Worm (Caenorhabditis elegans) whole organism, mixed stage, embryonic: ENCODE data around the gene ykt-6.

Experiments used
- M03D4.4 ChIP-seq: sonication (generic microtip); optimal IDR thresholded peaks from 2 replicates; lab custom pipeline; 2017; ENCODE audit warnings: mild to moderate bottlenecking, missing genetic modification characterization, missing compliant biosample characterization
- bed-3 ChIP-seq: fragments of 200-800 bp; sonication (Bioruptor generic); optimal IDR thresholded peaks from 3 replicates; lab custom pipeline; 2018; ENCODE audit warnings: mild to moderate bottlenecking, missing genetic modification characterization, moderate library complexity, missing compliant biosample characterization
- blmp-1 ChIP-seq: fragments of 150-350 bp; optimal IDR thresholded peaks from 2 replicates; lab custom pipeline; 2014; ENCODE audit warnings: missing biosample characterization, missing genetic modification characterization
- ceh-39 ChIP-seq: fragments of 150-350 bp; optimal IDR thresholded peaks from 2 replicates; lab custom pipeline; 2014; ENCODE audit warnings: missing biosample characterization, missing genetic modification characterization
- ceh-43 ChIP-seq: fragments of 200-800 bp; sonication (Bioruptor generic); optimal IDR thresholded peaks from 2 replicates; lab custom pipeline; 2018; ENCODE audit warnings: mild to moderate bottlenecking, missing genetic modification characterization, moderate library complexity, missing compliant biosample characterization
- cnd-1 ChIP-seq: fragments of 200-800 bp; sonication (Bioruptor generic); optimal IDR thresholded peaks from 2 replicates; lab custom pipeline; 2018; ENCODE audit warnings: mild to moderate bottlenecking, missing genetic modification characterization, missing compliant biosample characterization
- drap-1 ChIP-seq: fragments of 200-800 bp; sonication (Bioruptor generic); optimal IDR thresholded peaks from 3 replicates; lab custom pipeline; 2018; ENCODE audit warnings: mild to moderate bottlenecking, missing genetic modification characterization, missing compliant biosample characterization
- elt-1 ChIP-seq: sonication (generic microtip); optimal IDR thresholded peaks from 2 replicates; lab custom pipeline; 2017; ENCODE audit warnings: missing genetic modification characterization, mild to moderate bottlenecking, missing compliant biosample characterization, antibody characterized with exemption, moderate library complexity, borderline replicate concordance; ENCODE audit not compliant: insufficient read depth
- elt-3 ChIP-seq: fragments of 150-350 bp; optimal IDR thresholded peaks from 2 replicates; lab custom pipeline; 2014; ENCODE audit warnings: missing biosample characterization, missing genetic modification characterization
- ham-2 ChIP-seq: fragments of 200-800 bp; sonication (Bioruptor generic); optimal IDR thresholded peaks from 2 replicates; lab custom pipeline; 2018; ENCODE audit warnings: mild to moderate bottlenecking, missing genetic modification characterization, missing compliant biosample characterization
- lin-13 ChIP-seq: fragments of 150-350 bp; optimal IDR thresholded peaks from 2 replicates; lab custom pipeline; 2014; ENCODE audit warnings: missing biosample characterization, missing genetic modification characterization
- lin-32 ChIP-seq: fragments of 200-800 bp; sonication (Bioruptor generic); optimal IDR thresholded peaks from 2 replicates; lab custom pipeline; 2018; ENCODE audit warnings: mild to moderate bottlenecking, missing genetic modification characterization, missing compliant biosample characterization
- lsy-2 ChIP-seq: fragments of 150-350 bp; optimal IDR thresholded peaks from 2 replicates; lab custom pipeline; 2014; ENCODE audit warnings: missing biosample characterization, missing genetic modification characterization
- mab-5 ChIP-seq: fragments of 150-350 bp; optimal IDR thresholded peaks from 2 replicates; lab custom pipeline; 2014; ENCODE audit warnings: missing biosample characterization, missing genetic modification characterization
- nhr-12 ChIP-seq: fragments of 150-350 bp; optimal IDR thresholded peaks from 2 replicates; lab custom pipeline; 2014; ENCODE audit warnings: missing biosample characterization, missing genetic modification characterization
- nhr-2 ChIP-seq: fragments of 150-350 bp; optimal IDR thresholded peaks from 2 replicates; lab custom pipeline; 2014; ENCODE audit warnings: missing biosample characterization, missing genetic modification characterization
- nhr-237 ChIP-seq: fragments of 150-350 bp; optimal IDR thresholded peaks from 2 replicates; lab custom pipeline; 2014; ENCODE audit warnings: missing biosample characterization, missing genetic modification characterization
- nhr-28 ChIP-seq: fragments of 150-350 bp; optimal IDR thresholded peaks from 2 replicates; lab custom pipeline; 2014; ENCODE audit warnings: missing biosample characterization, missing genetic modification characterization
- nhr-76 ChIP-seq: sonication (generic microtip); optimal IDR thresholded peaks from 2 replicates; lab custom pipeline; 2017; ENCODE audit warnings: missing biosample characterization, missing genetic modification characterization
- pha-4 ChIP-seq: fragments of 150-350 bp; optimal IDR thresholded peaks from 2 replicates; lab custom pipeline; 2018; ENCODE audit warnings: missing biosample characterization, missing genetic modification reagents, missing genetic modification characterization
- snpc-4 ChIP-seq: fragments of 150-350 bp; optimal IDR thresholded peaks from 2 replicates; lab custom pipeline; 2014; ENCODE audit warnings: missing biosample characterization, missing genetic modification characterization
- sptf-1 ChIP-seq: sonication (generic microtip); optimal IDR thresholded peaks from 2 replicates; lab custom pipeline; 2017; ENCODE audit warnings: mild to moderate bottlenecking, missing genetic modification characterization, moderate library complexity, missing compliant biosample characterization
- tbx-8 ChIP-seq: fragments of 200-800 bp; sonication (Bioruptor generic); optimal IDR thresholded peaks from 2 replicates; lab custom pipeline; 2018; ENCODE audit warnings: mild to moderate bottlenecking, missing genetic modification characterization, moderate library complexity, missing compliant biosample characterization
- unc-39 ChIP-seq: fragments of 150-350 bp; optimal IDR thresholded peaks from 2 replicates; lab custom pipeline; 2014; ENCODE audit warnings: missing biosample characterization, missing genetic modification characterization
- unc-62 ChIP-seq: fragments of 150-350 bp; optimal IDR thresholded peaks from 2 replicates; lab custom pipeline; 2014; ENCODE audit warnings: missing biosample characterization, missing genetic modification reagents, missing genetic modification characterization
- zip-8 ChIP-seq: fragments of 150-350 bp; optimal IDR thresholded peaks from 2 replicates; lab custom pipeline; 2014; ENCODE audit warnings: missing biosample characterization, missing genetic modification characterization
- ztf-11 ChIP-seq: fragments of 150-350 bp; optimal IDR thresholded peaks from 2 replicates; lab custom pipeline; 2014; ENCODE audit warnings: missing biosample characterization, missing genetic modification characterization

The ykt-6 gene

ce11 chrIII:7299466-7299865, 12.1 kb upstream of the ykt-6 start, which contains the start of the genes B0361.14 and B0361.9:
B0361.14 (minus strand) TSS chrIII:7299531.
B0361.9 (minus strand) TSS chrIII:7299631.
- TF ChIP-seq M03D4.4 (tag; lab: Kevin White, UChicago): no peak
- no peak for TF ChIP-seq lin-13 (tag; lab: Kevin White, UChicago)
- TF ChIP-seq nhr-76 (tag; lab: Kevin White, UChicago): no peak
- no peak for TF ChIP-seq mab-5
- no peak for TF ChIP-seq nhr-28 (tag; lab: Kevin White, UChicago)
- no peak for TF ChIP-seq unc-62 (GFP tag; lab: Kevin White, UChicago)
- TF ChIP-seq snpc-4 (tag; lab: Kevin White, UChicago): no peak
- no peak for TF ChIP-seq ham-2 (GFP tag; lab: Kevin White, UChicago)
- no peak for TF ChIP-seq ztf-11
- no peak for TF ChIP-seq lin-32 (GFP tag; lab: Kevin White, UChicago)
- TF ChIP-seq ceh-39 (tag; lab: Kevin White, UChicago): no peak
- no peak for TF ChIP-seq unc-39 (tag; lab: Kevin White, UChicago)
- no peak for TF ChIP-seq pha-4
- no peak for TF ChIP-seq bed-3 (GFP tag; lab: Kevin White, UChicago)
- TF ChIP-seq elt-3: no peak
- no peak for TF ChIP-seq nhr-2 (tag; lab: Kevin White, UChicago)
- TF ChIP-seq, all 35 proteins: peak for 0

ce11 chrIII:7298045-7298444, 10.6 kb upstream of the ykt-6 start:
- TF ChIP-seq nhr-28 (tag; lab: Kevin White, UChicago): no peak
- TF ChIP-seq ceh-39 (tag; lab: Kevin White, UChicago): no peak
- no peak for TF ChIP-seq lin-32 (GFP tag; lab: Kevin White, UChicago)

ce11 chrIII:7297045-7297680, 9.8 kb upstream of the ykt-6 start:
- TF ChIP-seq sptf-1 (tag; lab: Kevin White, UChicago) (no peak), nhr-12 (tag; lab: Kevin White, UChicago) (no peak), nhr-237 (tag; lab: Kevin White, UChicago) (no peak), ceh-43 (no peak), unc-62 (GFP tag; lab: Kevin White, UChicago) (no peak), elt-1 (tag; lab: Kevin White, UChicago) (no peak), ztf-11 (no peak), drap-1 (no peak), lin-32 (GFP tag; lab: Kevin White, UChicago) (no peak), tbx-8 (GFP tag; lab: Kevin White, UChicago) (no peak), mab-5 (no peak), M03D4.4 (tag; lab: Kevin White, UChicago) (no peak), blmp-1 (tag; lab: Kevin White, UChicago) (no peak), pha-4 (no peak), ceh-39 (tag; lab: Kevin White, UChicago) (no peak), nhr-2 (tag; lab: Kevin White, UChicago) (no peak), unc-39 (tag; lab: Kevin White, UChicago) (no peak), zip-8 (no peak), ham-2 (GFP tag; lab: Kevin White, UChicago) (no peak)

ce11 chrIII:7296092-7296668, 8.8 kb upstream of the ykt-6 start:
- TF ChIP-seq sptf-1 (tag; lab: Kevin White, UChicago): no peak
- TF ChIP-seq ztf-11: no peak
- TF ChIP-seq nhr-237 (tag; lab: Kevin White, UChicago): no peak
- no peak for TF ChIP-seq M03D4.4 (tag; lab: Kevin White, UChicago)
- TF ChIP-seq cnd-1 (tag; lab: Kevin White, UChicago): no peak
- TF ChIP-seq unc-62 (GFP tag; lab: Kevin White, UChicago): no peak
- no peak for TF ChIP-seq nhr-76 (tag; lab: Kevin White, UChicago)
- TF ChIP-seq bed-3 (GFP tag; lab: Kevin White, UChicago): no peak
- TF ChIP-seq ceh-39 (tag; lab: Kevin White, UChicago): no peak

ce11 chrIII:7293075-7293684, 5.8 kb upstream of the ykt-6 start, which contains the start of gene cwf-19L2:
cwf-19L2 (plus strand) TSS chrIII:7293634.
- TF ChIP-seq mab-5 (no peak), lsy-2 (peak; percentile 89)
